Worm (Caenorhabditis elegans) whole organism, L3 larva: Measurements from ENCODE around the gene K09B3.1.

Experiments used
- R02D3.7 ChIP-seq: fragments of 150-350 bp; optimal IDR thresholded peaks from 2 replicates; lab custom pipeline; 2014; ENCODE audit warnings: missing biosample characterization, missing genetic modification characterization
- ZK546.5 ChIP-seq: sonication (generic microtip); optimal IDR thresholded peaks from 2 replicates; lab custom pipeline; 2017; ENCODE audit warnings: missing biosample characterization, missing genetic modification characterization
- aly-2 ChIP-seq: fragments of 150-350 bp; optimal IDR thresholded peaks from 2 replicates; lab custom pipeline; 2014; ENCODE audit warnings: missing biosample characterization, missing genetic modification characterization
- ama-1 ChIP-seq: fragments of 150-350 bp; optimal IDR thresholded peaks from 2 replicates; lab custom pipeline; 2018
- ceh-28 ChIP-seq: fragments of 150-350 bp; optimal IDR thresholded peaks from 2 replicates; lab custom pipeline; 2014; ENCODE audit warnings: missing biosample characterization, missing genetic modification reagents, missing genetic modification characterization
- ceh-82 ChIP-seq: fragments of 150-350 bp; optimal IDR thresholded peaks from 2 replicates; lab custom pipeline; 2014; ENCODE audit warnings: missing biosample characterization, missing genetic modification characterization
- daf-12 ChIP-seq: fragments of 150-350 bp; optimal IDR thresholded peaks from 2 replicates; lab custom pipeline; 2014; ENCODE audit warnings: missing biosample characterization, missing genetic modification reagents, missing genetic modification characterization
- egl-27 ChIP-seq: sonication (generic microtip); optimal IDR thresholded peaks from 4 replicates; lab custom pipeline; 2017; ENCODE audit warnings: missing biosample characterization, missing genetic modification reagents, missing genetic modification characterization
- egl-5 ChIP-seq: fragments of 150-350 bp; optimal IDR thresholded peaks from 2 replicates; lab custom pipeline; 2017; ENCODE audit warnings: missing biosample characterization, missing genetic modification reagents, missing genetic modification characterization, inconsistent platforms
- elt-1 ChIP-seq: fragments of 150-350 bp; optimal IDR thresholded peaks from 2 replicates; lab custom pipeline; 2014; ENCODE audit warnings: missing biosample characterization, missing genetic modification characterization
- elt-2 ChIP-seq: sonication (generic microtip); optimal IDR thresholded peaks from 2 replicates; lab custom pipeline; 2016; ENCODE audit warnings: missing genetic modification reagents, mild to moderate bottlenecking, missing genetic modification characterization, missing compliant biosample characterization
- elt-3 ChIP-seq, 3 experiments: fragments of 150-350 bp in 1 of 3; sonication (generic microtip) in 2 of 3; optimal IDR thresholded peaks; 2 replicates in 2 of 3; 4 replicates in 1 of 3; lab custom pipeline; 2014 to 2017; ENCODE audit warnings: missing biosample characterization in 3 of 3, missing genetic modification characterization in 3 of 3
- eor-1 ChIP-seq, 2 experiments: fragments of 150-350 bp; optimal IDR thresholded peaks; 2 replicates each; lab custom pipeline; 2014 to 2018; ENCODE audit warnings: missing biosample characterization in 2 of 2, missing genetic modification characterization in 2 of 2
- fkh-2 ChIP-seq: fragments of 150-350 bp; optimal IDR thresholded peaks from 2 replicates; lab custom pipeline; 2014; ENCODE audit warnings: missing biosample characterization, missing genetic modification reagents, missing genetic modification characterization
- fos-1 ChIP-seq: fragments of 150-350 bp; optimal IDR thresholded peaks from 2 replicates; lab custom pipeline; 2014; ENCODE audit warnings: missing biosample characterization, missing genetic modification characterization
- hmg-11 ChIP-seq: sonication (generic microtip); optimal IDR thresholded peaks from 2 replicates; lab custom pipeline; 2016; ENCODE audit warnings: missing genetic modification characterization, missing compliant biosample characterization
- lin-15B ChIP-seq: fragments of 150-350 bp; optimal IDR thresholded peaks from 2 replicates; lab custom pipeline; 2014; ENCODE audit warnings: missing biosample characterization, missing genetic modification characterization
- lin-39 ChIP-seq: fragments of 150-350 bp; optimal IDR thresholded peaks from 2 replicates; lab custom pipeline; 2018; ENCODE audit warnings: missing biosample characterization, missing genetic modification reagents, missing genetic modification characterization
- nfya-1 ChIP-seq: sonication (generic microtip); optimal IDR thresholded peaks from 2 replicates; lab custom pipeline; 2017; ENCODE audit warnings: missing genetic modification characterization, mild to moderate bottlenecking, missing compliant biosample characterization, antibody characterized with exemption, moderate library complexity; ENCODE audit not compliant: insufficient read depth
- nhr-11 ChIP-seq: fragments of 150-350 bp; optimal IDR thresholded peaks from 2 replicates; lab custom pipeline; 2014; ENCODE audit warnings: missing biosample characterization, missing genetic modification characterization
- nhr-23 ChIP-seq: fragments of 150-350 bp; optimal IDR thresholded peaks from 2 replicates; lab custom pipeline; 2014; ENCODE audit warnings: missing biosample characterization, missing genetic modification reagents, missing genetic modification characterization
- nhr-25 ChIP-seq: sonication (generic microtip); optimal IDR thresholded peaks from 2 replicates; lab custom pipeline; 2017; ENCODE audit warnings: missing biosample characterization, missing genetic modification characterization
- nhr-43 ChIP-seq: sonication (generic microtip); optimal IDR thresholded peaks from 2 replicates; lab custom pipeline; 2016; ENCODE audit warnings: mild to moderate bottlenecking, missing genetic modification characterization, missing compliant biosample characterization; ENCODE audit not compliant: poor library complexity, severe bottlenecking
- nhr-76 ChIP-seq: fragments of 150-350 bp; sonication (generic microtip); optimal IDR thresholded peaks from 5 replicates; lab custom pipeline; 2014; ENCODE audit warnings: missing biosample characterization, missing genetic modification characterization
- pha-4 ChIP-seq: fragments of 150-350 bp; optimal IDR thresholded peaks from 2 replicates; lab custom pipeline; 2014; ENCODE audit warnings: missing biosample characterization, missing genetic modification reagents, missing genetic modification characterization
- sea-2 ChIP-seq: fragments of 150-350 bp; sonication (generic microtip); optimal IDR thresholded peaks from 4 replicates; lab custom pipeline; 2014; ENCODE audit warnings: missing biosample characterization, missing genetic modification reagents, missing genetic modification characterization
- skn-1 ChIP-seq: fragments of 150-350 bp; optimal IDR thresholded peaks from 2 replicates; lab custom pipeline; 2014; ENCODE audit warnings: missing biosample characterization, missing genetic modification characterization
- snpc-4 ChIP-seq: fragments of 150-350 bp; optimal IDR thresholded peaks from 2 replicates; lab custom pipeline; 2014; ENCODE audit warnings: missing biosample characterization, missing genetic modification characterization
- tbx-2 ChIP-seq: sonication (generic microtip); optimal IDR thresholded peaks from 2 replicates; lab custom pipeline; 2016; ENCODE audit warnings: mild to moderate bottlenecking, missing genetic modification characterization, missing compliant biosample characterization
- unc-39 ChIP-seq: sonication (generic microtip); optimal IDR thresholded peaks from 4 replicates; lab custom pipeline; 2017; ENCODE audit warnings: missing biosample characterization, missing genetic modification characterization
- unc-62 ChIP-seq: fragments of 150-350 bp; sonication (generic microtip); optimal IDR thresholded peaks from 4 replicates; lab custom pipeline; 2014; ENCODE audit warnings: missing biosample characterization, missing genetic modification reagents, missing genetic modification characterization
- zag-1 ChIP-seq: fragments of 150-350 bp; optimal IDR thresholded peaks from 2 replicates; lab custom pipeline; 2014; ENCODE audit warnings: missing biosample characterization, missing genetic modification characterization
- ztf-11 ChIP-seq: fragments of 150-350 bp; optimal IDR thresholded peaks from 2 replicates; lab custom pipeline; 2014; ENCODE audit warnings: missing biosample characterization, missing genetic modification characterization

K09B3.1 gene

ce11 chrIV:3843019-3843527, 48.5 kb downstream of the K09B3.1 start:
- TF ChIP-seq ama-1 (lab: Kevin White, UChicago) = no peak
- no peak for TF ChIP-seq elt-2 (tag; lab: Kevin White, UChicago)
- TF ChIP-seq unc-39 (tag; lab: Kevin White, UChicago) = no peak
- no peak for TF ChIP-seq tbx-2 (tag; lab: Kevin White, UChicago)
- TF ChIP-seq hmg-11 (tag; lab: Kevin White, UChicago) = no peak
- no peak for TF ChIP-seq lin-39
- TF ChIP-seq nhr-76 = no peak
- TF ChIP-seq snpc-4 (tag; lab: Kevin White, UChicago) = no peak
- TF ChIP-seq ceh-28 (tag; lab: Kevin White, UChicago) = no peak
- no peak for TF ChIP-seq pha-4 (tag; lab: Kevin White, UChicago)
- no peak for TF ChIP-seq fkh-2
- TF ChIP-seq ztf-11 (tag; lab: Kevin White, UChicago) = no peak
- TF ChIP-seq lin-15B (tag; lab: Kevin White, UChicago) = no peak
- TF ChIP-seq sea-2 (GFP tag; lab: Kevin White, UChicago) = no peak
- no peak for TF ChIP-seq unc-62 (GFP tag; lab: Kevin White, UChicago)
- no peak for TF ChIP-seq nhr-23 (tag; lab: Kevin White, UChicago)
- TF ChIP-seq, all 47 proteins: peak for 0

- TF ChIP-seq tbx-2 (tag; lab: Kevin White, UChicago) (no peak), elt-3 (tag; optimal IDR thresholded peaks at IDR 0.05; lab: Kevin White, UChicago) (no peak), lin-39 (no peak), unc-62 (GFP tag; lab: Kevin White, UChicago) (no peak), egl-5 (tag; lab: Kevin White, UChicago) (no peak), nhr-76 (no peak), ceh-28 (tag; lab: Kevin White, UChicago) (no peak), nhr-43 (tag; lab: Kevin White, UChicago) (no peak), snpc-4 (tag; lab: Kevin White, UChicago) (no peak), nhr-11 (tag; lab: Kevin White, UChicago) (no peak), lin-15B (tag; lab: Kevin White, UChicago) (no peak), elt-2 (tag; lab: Kevin White, UChicago) (no peak), daf-12 (no peak), egl-27 (no peak), sea-2 (GFP tag; lab: Kevin White, UChicago) (no peak), pha-4 (tag; lab: Kevin White, UChicago) (no peak), ZK546.5 (no peak), fos-1 (tag; lab: Kevin White, UChicago) (no peak), eor-1 (tag; optimal IDR thresholded peaks at IDR 0.05; lab: Kevin White, UChicago) (no peak), zag-1 (tag; lab: Kevin White, UChicago) (no peak)
- TF ChIP-seq, all 47 proteins: peak for 0
These were observed 49.5 kb downstream of the K09B3.1 start for ce11 chrIV:3844004-3844403.

ce11 chrIV:3844584-3844983, 50.0 kb downstream of the K09B3.1 start:
- no peak for TF ChIP-seq elt-1 (tag; lab: Kevin White, UChicago)
- TF ChIP-seq skn-1 = no peak
- no peak for TF ChIP-seq ceh-82
- no peak for TF ChIP-seq R02D3.7 (tag; lab: Kevin White, UChicago)
- no peak for TF ChIP-seq nhr-25 (tag; lab: Kevin White, UChicago)
- no peak for TF ChIP-seq unc-62 (GFP tag; lab: Kevin White, UChicago)
- no peak for TF ChIP-seq lin-15B (tag; lab: Kevin White, UChicago)
- no peak for TF ChIP-seq fos-1 (tag; lab: Kevin White, UChicago)
- no peak for TF ChIP-seq eor-1 (tag; optimal IDR thresholded peaks at IDR 0.05; lab: Kevin White, UChicago)
- TF ChIP-seq aly-2 (tag; lab: Kevin White, UChicago) = no peak
- TF ChIP-seq elt-3 (tag; optimal IDR thresholded peaks at IDR 0.05; lab: Kevin White, UChicago) = no peak
- no peak for TF ChIP-seq tbx-2 (tag; lab: Kevin White, UChicago)
- no peak for TF ChIP-seq nhr-11 (tag; lab: Kevin White, UChicago)
- TF ChIP-seq zag-1 (tag; lab: Kevin White, UChicago) = no peak
- no peak for TF ChIP-seq lin-39
- no peak for TF ChIP-seq nfya-1 (tag; lab: Kevin White, UChicago)
- no peak for TF ChIP-seq ZK546.5
- TF ChIP-seq daf-12 = no peak
